Fruit fly (Drosophila melanogaster) whole organism, wandering third instar larva: Measurements from ENCODE around the gene gukh.

Source experiments
- Abd-B ChIP-seq: fragments of >200 bp; optimal IDR thresholded peaks from 2 replicates; lab custom pipeline; 2017; ENCODE audit warnings: missing biosample characterization, missing genetic modification characterization
- CG9705 ChIP-seq: fragments of 200-800 bp; sonication (Bioruptor generic); optimal IDR thresholded peaks from 2 replicates; lab custom pipeline; 2018; ENCODE audit warnings: missing biosample characterization, mild to moderate bottlenecking, missing genetic modification characterization
- Dfd ChIP-seq: fragments of >200 bp; optimal IDR thresholded peaks from 2 replicates; lab custom pipeline; 2017; ENCODE audit warnings: missing biosample characterization, missing genetic modification characterization
- Dif ChIP-seq: fragments of 200-275, 200-300 bp; sonication (Bioruptor generic); optimal IDR thresholded peaks from 2 replicates; lab custom pipeline; 2018; ENCODE audit warnings: missing biosample characterization, missing genetic modification characterization; ENCODE audit not compliant: partially characterized antibody
- Hnf4 ChIP-seq: fragments of 200-800 bp; sonication (Bioruptor generic); optimal IDR thresholded peaks from 2 replicates; lab custom pipeline; 2016; ENCODE audit warnings: missing biosample characterization, mild to moderate bottlenecking, missing genetic modification characterization
- Hr83 ChIP-seq: fragments of 200-300 bp; sonication (Bioruptor generic); optimal IDR thresholded peaks from 2 replicates; lab custom pipeline; 2016; ENCODE audit warnings: missing biosample characterization, mild to moderate bottlenecking, missing genetic modification characterization, moderate library complexity; ENCODE audit not compliant: poor library complexity, severe bottlenecking
- Mio ChIP-seq: sonication (Bioruptor generic); optimal IDR thresholded peaks from 2 replicates; lab custom pipeline; 2016; ENCODE audit warnings: missing biosample characterization, missing genetic modification characterization
- OdsH ChIP-seq: fragments of 200-800 bp; sonication (Bioruptor generic); optimal IDR thresholded peaks from 2 replicates; lab custom pipeline; 2016; ENCODE audit warnings: missing biosample characterization, mild to moderate bottlenecking, missing genetic modification characterization
- foxo ChIP-seq, 2 experiments: fragments of 200-800 bp; sonication (Bioruptor generic); optimal IDR thresholded peaks; 2 replicates in 1 of 2; 3 replicates in 1 of 2; lab custom pipeline; 2016 to 2017; ENCODE audit warnings: missing biosample characterization in 2 of 2, missing genetic modification characterization in 2 of 2
- h ChIP-seq: fragments of 200-800 bp; sonication (Bioruptor generic); optimal IDR thresholded peaks from 3 replicates; lab custom pipeline; 2016; ENCODE audit warnings: missing biosample characterization, mild to moderate bottlenecking, missing genetic modification characterization
- jim ChIP-seq: fragments of 175-275, 200-325 bp; sonication (Bioruptor generic); optimal IDR thresholded peaks from 2 replicates; lab custom pipeline; 2016; ENCODE audit warnings: missing biosample characterization, mild to moderate bottlenecking, missing genetic modification characterization
- pan ChIP-seq: fragments of >200 bp; optimal IDR thresholded peaks from 2 replicates; lab custom pipeline; 2017
- sv ChIP-seq: fragments of 200-800 bp; sonication (Bioruptor generic); optimal IDR thresholded peaks from 3 replicates; lab custom pipeline; 2016; ENCODE audit warnings: missing biosample characterization, missing genetic modification characterization

DNA sequence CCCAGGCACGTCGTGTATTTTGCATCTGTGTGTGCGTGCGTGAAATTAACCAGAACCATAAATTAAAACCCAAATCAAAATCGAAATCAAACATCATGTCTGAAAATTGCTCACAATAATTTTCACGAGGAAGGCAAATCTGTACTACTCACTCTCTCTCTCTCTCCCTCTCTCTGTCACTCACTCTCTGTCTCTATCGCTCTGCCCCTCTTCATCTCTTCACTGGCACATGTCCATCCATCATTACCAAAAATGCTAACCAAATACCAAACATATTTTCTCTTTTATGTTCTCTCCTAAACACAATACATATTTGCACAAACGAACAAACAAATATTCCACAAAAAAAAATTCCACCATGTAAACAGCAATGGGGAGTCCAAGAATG lies 31.6 kb downstream of the gukh start:
- TF ChIP-seq sv (GFP tag; lab: Kevin White, UChicago) (no peak), jim (GFP tag; lab: Kevin White, UChicago) (no peak), h (GFP tag; lab: Kevin White, UChicago) (no peak), Mio (no peak), foxo (GFP tag; optimal IDR thresholded peaks at IDR 0.05; lab: Kevin White, UChicago) (no peak), CG9705 (no peak), Hr83 (no peak), Dif (GFP tag; lab: Kevin White, UChicago) (no peak), Dfd (no peak), pan (lab: Kevin White, UChicago) (no peak), Abd-B (GFP tag; lab: Kevin White, UChicago) (no peak), OdsH (GFP tag; lab: Kevin White, UChicago) (no peak), Hnf4 (GFP tag; lab: Kevin White, UChicago) (no peak)
